Worm (Caenorhabditis elegans) whole organism, L4 larva: ENCODE data around the gene pges-2.

ENCODE experiments used
- D1046.2 ChIP-seq: fragments of 200-800 bp; sonication (Bioruptor generic); IDR thresholded peaks from 2 replicates; pipeline ENCODE4 v1.3.6; 2022; ENCODE audit warnings: missing genetic modification characterization, missing compliant biosample characterization
- F26F4.8 ChIP-seq: fragments of 200-800 bp; sonication (Bioruptor generic); conservative IDR thresholded peaks from 2 replicates; pipeline ENCODE4 v1.3.6; 2022; ENCODE audit warnings: missing genetic modification characterization, missing compliant biosample characterization
- F37D6.2 ChIP-seq: sonication (generic microtip); optimal IDR thresholded peaks from 2 replicates; lab custom pipeline; 2016; ENCODE audit warnings: mild to moderate bottlenecking, missing genetic modification characterization, missing compliant biosample characterization
- R02D3.7 ChIP-seq: fragments of 150-350 bp; sonication (generic microtip); optimal IDR thresholded peaks from 3 replicates; lab custom pipeline; 2014; ENCODE audit warnings: missing biosample characterization, missing genetic modification characterization
- T20F7.1 ChIP-seq: fragments of 200-800 bp; sonication (Bioruptor generic); optimal IDR thresholded peaks from 2 replicates; lab custom pipeline; 2018; ENCODE audit warnings: mild to moderate bottlenecking, missing genetic modification characterization, missing compliant biosample characterization
- T26A8.4 ChIP-seq: fragments of 200-800 bp; sonication (Bioruptor generic); IDR thresholded peaks from 2 replicates; pipeline ENCODE4 v1.3.6; 2022; ENCODE audit warnings: missing genetic modification characterization, missing compliant biosample characterization
- Y105C5A.15 ChIP-seq: fragments of 200-800 bp; sonication (Bioruptor generic); IDR thresholded peaks from 2 replicates; pipeline ENCODE4 v1.3.6; 2022; ENCODE audit warnings: missing genetic modification characterization, missing compliant biosample characterization
- Y5F2A.4 ChIP-seq: fragments of 200-800 bp; sonication (Bioruptor generic); optimal IDR thresholded peaks from 2 replicates; lab custom pipeline; 2018; ENCODE audit warnings: mild to moderate bottlenecking, missing genetic modification characterization, missing compliant biosample characterization
- ZK337.2 ChIP-seq: fragments of 200-800 bp; sonication (Bioruptor generic); IDR thresholded peaks from 2 replicates; pipeline ENCODE4 v1.3.6; 2022; ENCODE audit warnings: missing genetic modification reagents, missing genetic modification characterization, missing compliant biosample characterization
- aha-1 ChIP-seq: fragments of 150-350 bp; peaks from one replicate; lab custom pipeline; 2014; ENCODE audit warnings: missing biosample characterization, missing genetic modification characterization
- aly-2 ChIP-seq: sonication (generic microtip); optimal IDR thresholded peaks from 2 replicates; lab custom pipeline; 2018; ENCODE audit warnings: missing biosample characterization, missing genetic modification characterization
- attf-4 ChIP-seq: sonication (generic microtip); optimal IDR thresholded peaks from 3 replicates; lab custom pipeline; 2017; ENCODE audit warnings: missing biosample characterization, missing genetic modification characterization
- ceh-20 ChIP-seq: fragments of 200-800 bp; sonication (Bioruptor generic); IDR thresholded peaks from 2 replicates; pipeline ENCODE4 v1.3.6; 2022; ENCODE audit warnings: missing genetic modification reagents, missing genetic modification characterization, missing compliant biosample characterization
- ceh-44 ChIP-seq: fragments of 200-800 bp; sonication (Bioruptor generic); IDR thresholded peaks from 2 replicates; pipeline ENCODE4 v1.3.6; 2022; ENCODE audit warnings: missing genetic modification reagents, missing genetic modification characterization, missing compliant biosample characterization
- ces-1 ChIP-seq: fragments of 150-350 bp; sonication (generic microtip); optimal IDR thresholded peaks from 4 replicates; lab custom pipeline; 2014; ENCODE audit warnings: missing biosample characterization, missing genetic modification reagents, missing genetic modification characterization
- ctbp-1 ChIP-seq: fragments of 200-800 bp; sonication (Bioruptor generic); IDR thresholded peaks from 2 replicates; pipeline ENCODE4 v1.3.6; 2022; ENCODE audit warnings: missing genetic modification reagents, missing genetic modification characterization, missing compliant biosample characterization
- daf-12 ChIP-seq: fragments of 150-350 bp; optimal IDR thresholded peaks from 2 replicates; lab custom pipeline; 2014; ENCODE audit warnings: missing biosample characterization, missing genetic modification reagents, missing genetic modification characterization
- daf-16 ChIP-seq, 3 experiments: sonication (generic microtip); optimal IDR thresholded peaks; 2 replicates each; lab custom pipeline; 2016 to 2017; ENCODE audit warnings: missing genetic modification characterization in 3 of 3, missing genetic modification reagents in 3 of 3, mild to moderate bottlenecking in 2 of 3, missing compliant biosample characterization in 2 of 3, missing biosample characterization in 1 of 3, moderate library complexity in 1 of 3
- daf-8 ChIP-seq: fragments of 200-800 bp; sonication (Bioruptor generic); IDR thresholded peaks from 2 replicates; pipeline ENCODE4 v1.3.6; 2022; ENCODE audit warnings: missing genetic modification characterization, missing compliant biosample characterization
- dmd-6 ChIP-seq: fragments of 200-800 bp; sonication (Bioruptor generic); IDR thresholded peaks from 2 replicates; pipeline ENCODE4 v1.3.6; 2022; ENCODE audit warnings: missing genetic modification reagents, missing genetic modification characterization, missing compliant biosample characterization
- dmd-8 ChIP-seq: fragments of 200-800 bp; sonication (Bioruptor generic); IDR thresholded peaks from 2 replicates; pipeline ENCODE4 v1.3.6; 2022; ENCODE audit warnings: missing genetic modification characterization, missing compliant biosample characterization
- dmd-9 ChIP-seq: fragments of 200-800 bp; sonication (Bioruptor generic); IDR thresholded peaks from 2 replicates; pipeline ENCODE4 v1.3.6; 2022; ENCODE audit warnings: missing genetic modification reagents, missing genetic modification characterization, missing compliant biosample characterization
- dpl-1 ChIP-seq: fragments of 150-350 bp; optimal IDR thresholded peaks from 2 replicates; lab custom pipeline; 2014; ENCODE audit warnings: missing biosample characterization, missing genetic modification reagents, missing genetic modification characterization
- duxl-1 ChIP-seq: sonication (generic microtip); optimal IDR thresholded peaks from 2 replicates; lab custom pipeline; 2016; ENCODE audit warnings: mild to moderate bottlenecking, missing genetic modification characterization, moderate library complexity, missing compliant biosample characterization; ENCODE audit not compliant: poor library complexity
- egl-27 ChIP-seq: sonication (generic microtip); optimal IDR thresholded peaks from 3 replicates; lab custom pipeline; 2017; ENCODE audit warnings: missing biosample characterization, missing genetic modification reagents, missing genetic modification characterization
- egl-43 ChIP-seq: fragments of 200-800 bp; sonication (Bioruptor generic); IDR thresholded peaks from 2 replicates; pipeline ENCODE4 v1.3.6; 2022; ENCODE audit warnings: missing genetic modification reagents, missing genetic modification characterization, missing compliant biosample characterization
- fkh-10 ChIP-seq: fragments of 150-350 bp; optimal IDR thresholded peaks from 2 replicates; lab custom pipeline; 2014; ENCODE audit warnings: missing biosample characterization, missing genetic modification reagents, missing genetic modification characterization
- fos-1 ChIP-seq: fragments of 150-350 bp; optimal IDR thresholded peaks from 2 replicates; lab custom pipeline; 2014; ENCODE audit warnings: missing biosample characterization, missing genetic modification characterization
- hlh-30 ChIP-seq: sonication (generic microtip); optimal IDR thresholded peaks from 2 replicates; lab custom pipeline; 2017; ENCODE audit warnings: antibody characterized with exemption, mild to moderate bottlenecking, missing genetic modification characterization, missing compliant biosample characterization; ENCODE audit not compliant: insufficient read depth
- hmg-1.1 ChIP-seq: fragments of 200-800 bp; sonication (Bioruptor generic); IDR thresholded peaks from 2 replicates; pipeline ENCODE4 v1.3.6; 2022; ENCODE audit warnings: missing genetic modification reagents, missing genetic modification characterization, missing compliant biosample characterization
- lin-13 ChIP-seq: fragments of 150-350 bp; optimal IDR thresholded peaks from 2 replicates; lab custom pipeline; 2014; ENCODE audit warnings: missing biosample characterization, missing genetic modification reagents, missing genetic modification characterization
- lin-29 ChIP-seq: fragments of 200-800 bp; sonication (Bioruptor generic); IDR thresholded peaks from 2 replicates; pipeline ENCODE4 v1.3.6; 2022; ENCODE audit warnings: missing genetic modification reagents, missing genetic modification characterization, missing compliant biosample characterization
- madf-9 ChIP-seq: fragments of 200-800 bp; sonication (Bioruptor generic); conservative IDR thresholded peaks from 2 replicates; pipeline ENCODE4 v1.3.6; 2022; ENCODE audit warnings: missing genetic modification reagents, missing genetic modification characterization, missing compliant biosample characterization
- mdl-1 ChIP-seq, 2 experiments: fragments of 150-350 bp in 1 of 2; sonication (generic microtip) in 1 of 2; optimal IDR thresholded peaks; 2 replicates each; lab custom pipeline; 2014 to 2017; ENCODE audit warnings: missing biosample characterization in 2 of 2, missing genetic modification characterization in 2 of 2
- nhr-11 ChIP-seq: fragments of 150-350 bp; optimal IDR thresholded peaks from 2 replicates; lab custom pipeline; 2014; ENCODE audit warnings: missing biosample characterization, missing genetic modification characterization
- nhr-111 ChIP-seq: fragments of 200-800 bp; sonication (Bioruptor generic); optimal IDR thresholded peaks from 2 replicates; lab custom pipeline; 2018; ENCODE audit warnings: mild to moderate bottlenecking, missing genetic modification characterization, missing compliant biosample characterization
- nhr-41 ChIP-seq: fragments of 200-800 bp; sonication (Bioruptor generic); IDR thresholded peaks from 2 replicates; pipeline ENCODE4 v1.3.6; 2022; ENCODE audit warnings: missing genetic modification reagents, missing genetic modification characterization, missing compliant biosample characterization
- nhr-6 ChIP-seq: fragments of 150-350 bp; optimal IDR thresholded peaks from 2 replicates; lab custom pipeline; 2014; ENCODE audit warnings: missing biosample characterization, missing genetic modification characterization
- pha-4 ChIP-seq, 2 experiments: fragments of 150-350 bp in 1 of 2; fragments of 200-800 bp in 1 of 2; sonication (Bioruptor generic) in 1 of 2; IDR thresholded peaks in 1 of 2; optimal IDR thresholded peaks in 1 of 2; 2 replicates each; pipeline versions ENCODE4 v1.3.6 to Lab custom; 2014 to 2022; ENCODE audit warnings: missing genetic modification characterization in 2 of 2, missing genetic modification reagents in 2 of 2, missing biosample characterization in 1 of 2, missing compliant biosample characterization in 1 of 2
- saeg-2 ChIP-seq: fragments of 200-800 bp; sonication (Bioruptor generic); IDR thresholded peaks from 2 replicates; pipeline ENCODE4 v1.3.6; 2022; ENCODE audit warnings: missing genetic modification reagents, missing genetic modification characterization, missing compliant biosample characterization
- skn-1 ChIP-seq: fragments of 150-350 bp; optimal IDR thresholded peaks from 2 replicates; lab custom pipeline; 2014; ENCODE audit warnings: missing biosample characterization, missing genetic modification characterization
- spr-1 ChIP-seq: sonication (generic microtip); optimal IDR thresholded peaks from 2 replicates; lab custom pipeline; 2016; ENCODE audit warnings: mild to moderate bottlenecking, missing genetic modification characterization, missing compliant biosample characterization
- unc-130 ChIP-seq: sonication (generic microtip); optimal IDR thresholded peaks from 2 replicates; lab custom pipeline; 2016; ENCODE audit warnings: missing genetic modification reagents, missing genetic modification characterization, missing compliant biosample characterization
- zag-1 ChIP-seq: fragments of 150-350 bp; optimal IDR thresholded peaks from 2 replicates; lab custom pipeline; 2014; ENCODE audit warnings: missing biosample characterization, missing genetic modification characterization
- zip-11 ChIP-seq: fragments of 200-800 bp; sonication (Bioruptor generic); IDR thresholded peaks from 2 replicates; pipeline ENCODE4 v1.3.6; 2022; ENCODE audit warnings: missing genetic modification characterization, missing compliant biosample characterization
- zip-2 ChIP-seq: fragments of 150-350 bp; optimal IDR thresholded peaks from 2 replicates; lab custom pipeline; 2014; ENCODE audit warnings: missing biosample characterization, missing genetic modification characterization
- ztf-11 ChIP-seq: fragments of 150-350 bp; optimal IDR thresholded peaks from 2 replicates; lab custom pipeline; 2014; ENCODE audit warnings: missing biosample characterization, missing genetic modification characterization
- ztf-7 ChIP-seq: fragments of 150-350 bp; optimal IDR thresholded peaks from 2 replicates; lab custom pipeline; 2014; ENCODE audit warnings: missing biosample characterization, missing genetic modification characterization

pges-2 gene

DNA sequence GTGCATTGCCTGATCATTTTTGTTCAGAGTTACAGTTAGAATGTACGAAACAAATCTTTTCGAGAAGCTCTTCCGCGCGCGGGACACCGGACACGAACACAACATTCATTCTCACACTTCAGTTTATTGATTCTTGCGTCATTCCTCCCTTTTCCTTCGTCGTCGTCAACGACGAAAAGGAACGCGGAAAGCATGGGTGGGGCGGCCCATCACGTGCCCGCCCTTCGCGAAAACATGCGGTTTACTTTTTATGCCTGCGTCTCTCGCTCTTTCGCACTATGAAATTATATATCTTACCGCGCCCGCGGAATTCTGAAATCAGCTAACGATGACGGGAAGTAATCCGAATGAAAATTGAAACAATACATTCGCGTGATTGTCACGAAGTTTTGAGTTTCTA is 13.0 kb upstream of the pges-2 start (continued):
- peak; percentile 46 for TF ChIP-seq spr-1 (tag; lab: Kevin White, UChicago)
- TF ChIP-seq daf-12 (tag; lab: Kevin White, UChicago) = no peak
- no peak for TF ChIP-seq nhr-111 (GFP tag; lab: Kevin White, UChicago)
- no peak for TF ChIP-seq attf-4 (tag; lab: Kevin White, UChicago)
- TF ChIP-seq ZK337.2 (GFP tag; lab: Robert Waterston, UW) = no peak
- peak; percentile 62; the same call in 1 of the 2 replicates for TF ChIP-seq ceh-20
- no peak for TF ChIP-seq ceh-44 (GFP tag; lab: Robert Waterston, UW)
- TF ChIP-seq saeg-2 (GFP tag; lab: Robert Waterston, UW) = 0 out of 2 replicates have a peak, but pooled peaks have one; percentile 11
- TF ChIP-seq aly-2 (tag; lab: Kevin White, UChicago) = no peak
- TF ChIP-seq mdl-1 (tag; optimal IDR thresholded peaks at IDR 0.05; lab: Kevin White, UChicago) = peak; percentile 57 to 89
- TF ChIP-seq unc-130 (GFP tag; lab: Kevin White, UChicago) = peak; percentile 24
- peak; percentile 98 for TF ChIP-seq aha-1
- TF ChIP-seq Y5F2A.4 (GFP tag; lab: Kevin White, UChicago) = no peak
- peak; percentile 42 for TF ChIP-seq lin-13 (GFP tag; lab: Kevin White, UChicago)
- no peak for TF ChIP-seq nhr-6 (tag; lab: Kevin White, UChicago)
- no peak for TF ChIP-seq dmd-8 (GFP tag; lab: Robert Waterston, UW)
- no peak for TF ChIP-seq D1046.2 (GFP tag; lab: Robert Waterston, UW)
- TF ChIP-seq egl-43 (GFP tag; lab: Robert Waterston, UW) = peak; percentile 48; the same call in 1 of the 2 replicates
- 0 out of 2 replicates have a peak, but pooled peaks have one; percentile 4 for TF ChIP-seq F26F4.8
- no peak for TF ChIP-seq lin-29
- peak; percentile 51 for TF ChIP-seq dpl-1 (GFP tag; lab: Kevin White, UChicago)
- TF ChIP-seq daf-8 (GFP tag; lab: Robert Waterston, UW) = no peak
- peak; percentile 92 for TF ChIP-seq madf-9 (GFP tag; lab: Robert Waterston, UW)
- peak; percentile 29 for TF ChIP-seq F37D6.2 (tag; lab: Kevin White, UChicago)
- no peak for TF ChIP-seq pha-4 (GFP tag; IDR thresholded peaks at IDR 0.05; lab: Robert Waterston, UW)
- no peak for TF ChIP-seq pha-4 (tag; optimal IDR thresholded peaks at IDR 0.05; lab: Kevin White, UChicago)
- no peak for TF ChIP-seq T20F7.1 (GFP tag; lab: Kevin White, UChicago)
- no peak for TF ChIP-seq fkh-10 (GFP tag; lab: Kevin White, UChicago)
- no peak for TF ChIP-seq egl-27 (tag; lab: Kevin White, UChicago)
- TF ChIP-seq hlh-30 (tag; lab: Kevin White, UChicago) = peak; percentile 98
- TF ChIP-seq hmg-1.1 = peak; percentile 52; the same call in 1 of the 2 replicates

DNA sequence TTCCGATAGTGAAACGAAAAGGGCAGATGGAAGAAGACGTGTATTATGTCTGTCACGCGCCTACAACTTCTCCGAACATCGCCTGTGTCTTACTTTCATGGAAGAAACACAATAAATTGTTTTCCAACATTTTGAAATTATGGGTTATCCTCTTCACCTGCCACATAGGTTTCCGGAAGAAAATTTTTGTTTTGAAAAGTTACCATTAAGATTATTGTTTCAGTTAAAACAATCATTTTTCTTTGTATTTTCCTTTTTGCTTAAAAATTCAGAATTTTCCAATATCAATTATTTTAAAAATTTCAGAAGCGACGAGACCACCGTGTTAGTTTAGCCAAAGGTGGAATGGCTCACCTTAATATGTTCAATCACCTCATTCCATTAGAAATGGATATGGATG is 7.0 kb upstream of the pges-2 start, which contains the start of gene mask-1:
mask-1 (plus strand) TSS at position 301 of the 400 bp plus-strand sequence.
- TF ChIP-seq ces-1 (GFP tag; lab: Kevin White, UChicago) = no peak
- no peak for TF ChIP-seq saeg-2 (GFP tag; lab: Robert Waterston, UW)
- no peak for TF ChIP-seq F26F4.8
- no peak for TF ChIP-seq fos-1 (tag; lab: Kevin White, UChicago)
- no peak for TF ChIP-seq ztf-11 (tag; lab: Kevin White, UChicago)
- no peak for TF ChIP-seq T26A8.4 (GFP tag; lab: Robert Waterston, UW)
- no peak for TF ChIP-seq R02D3.7 (tag; lab: Kevin White, UChicago)

DNA sequence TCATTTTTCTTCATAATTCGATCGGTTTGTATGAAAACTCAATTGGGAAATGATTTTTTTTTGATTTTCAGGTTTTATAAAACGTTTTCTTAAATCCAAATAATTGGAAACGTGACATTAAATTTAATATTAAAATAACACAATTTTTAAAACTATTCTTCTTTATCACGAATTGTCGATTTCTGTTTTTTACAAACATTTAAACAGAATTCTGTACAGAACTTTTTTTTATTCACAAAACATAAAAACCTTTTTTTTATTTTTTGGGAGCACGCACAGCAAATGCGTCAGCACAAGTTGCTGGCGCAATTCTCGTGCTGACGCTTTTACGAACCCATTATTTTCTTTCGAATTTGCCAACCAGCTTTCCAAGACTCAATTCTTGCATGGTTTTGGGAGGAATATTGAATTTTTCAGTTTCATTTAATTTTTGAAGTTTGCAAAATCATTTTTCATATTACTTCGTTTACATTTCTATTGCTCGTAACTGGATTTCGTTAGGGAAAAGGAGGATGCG is 6.2 kb upstream of the pges-2 start, which contains the start of gene mpz-5:
mpz-5 (minus strand) TSS at position 51 of the 517 bp plus-strand sequence.
- TF ChIP-seq Y105C5A.15 (GFP tag; lab: Robert Waterston, UW) = no peak
- TF ChIP-seq lin-13 (GFP tag; lab: Kevin White, UChicago) = no peak
- 0 out of 2 replicates have a peak, but pooled peaks have one; percentile 9 for TF ChIP-seq ctbp-1 (GFP tag; lab: Robert Waterston, UW)
- peak in 1 of 2 experiments; percentile 19 for TF ChIP-seq daf-16 (GFP tag; optimal IDR thresholded peaks at IDR 0.05; lab: Kevin White, UChicago)
- peak; percentile 36 for TF ChIP-seq daf-16 (tag; optimal IDR thresholded peaks at IDR 0.05; lab: Kevin White, UChicago)
- peak; percentile 16 for TF ChIP-seq duxl-1 (tag; lab: Kevin White, UChicago)
- no peak for TF ChIP-seq zip-2
- TF ChIP-seq nhr-11 (tag; lab: Kevin White, UChicago) = no peak
- no peak for TF ChIP-seq nhr-41 (GFP tag; lab: Robert Waterston, UW)
- TF ChIP-seq zag-1 (tag; lab: Kevin White, UChicago) = no peak
- TF ChIP-seq skn-1 (tag; lab: Kevin White, UChicago) = no peak
- no peak for TF ChIP-seq aha-1
- TF ChIP-seq zip-11 (GFP tag; lab: Robert Waterston, UW) = no peak
- peak; percentile 59 for TF ChIP-seq dmd-6 (GFP tag; lab: Robert Waterston, UW)
- TF ChIP-seq R02D3.7 (tag; lab: Kevin White, UChicago) = no peak
- peak; percentile 54 for TF ChIP-seq ztf-7 (tag; lab: Kevin White, UChicago)
- TF ChIP-seq dmd-9 (GFP tag; lab: Robert Waterston, UW) = no peak
